Worm (Caenorhabditis elegans) whole organism, late embryonic: Measurements from ENCODE around the gene T04C10.3.
A peak's percentile ranks its signal among the peaks of the same experiment; 100 is the strongest.

Source experiments
- C38D4.7 ChIP-seq: fragments of 200-800 bp; sonication (Bioruptor generic); optimal IDR thresholded peaks from 2 replicates; lab custom pipeline; 2018; ENCODE audit warnings: mild to moderate bottlenecking, missing genetic modification characterization, moderate library complexity, missing compliant biosample characterization
- F13H6.1 ChIP-seq: sonication (generic microtip); optimal IDR thresholded peaks from 2 replicates; lab custom pipeline; 2016; ENCODE audit warnings: missing genetic modification characterization, missing compliant biosample characterization
- K02D7.2 ChIP-seq: sonication (generic microtip); optimal IDR thresholded peaks from 2 replicates; lab custom pipeline; 2017; ENCODE audit warnings: mild to moderate bottlenecking, missing genetic modification characterization, missing compliant biosample characterization
- K09A11.1 ChIP-seq: sonication (generic microtip); optimal IDR thresholded peaks from 2 replicates; lab custom pipeline; 2017; ENCODE audit warnings: antibody characterized with exemption, mild to moderate bottlenecking, missing genetic modification characterization, missing compliant biosample characterization; ENCODE audit not compliant: insufficient read depth
- T23F11.4 ChIP-seq: fragments of 200-800 bp; sonication (Bioruptor generic); optimal IDR thresholded peaks from 2 replicates; lab custom pipeline; 2018; ENCODE audit warnings: mild to moderate bottlenecking, missing genetic modification characterization, missing compliant biosample characterization
- ahr-1 ChIP-seq: sonication (generic microtip); optimal IDR thresholded peaks from 2 replicates; lab custom pipeline; 2016; ENCODE audit warnings: missing genetic modification characterization, missing compliant biosample characterization
- ceh-14 ChIP-seq: sonication (generic microtip); optimal IDR thresholded peaks from 2 replicates; lab custom pipeline; 2016; ENCODE audit warnings: missing genotype, missing genetic modification characterization, missing compliant biosample characterization
- ceh-18 ChIP-seq: sonication (generic microtip); optimal IDR thresholded peaks from 2 replicates; lab custom pipeline; 2016; ENCODE audit warnings: missing genetic modification characterization, missing compliant biosample characterization
- ceh-19 ChIP-seq: fragments of 200-800 bp; sonication (Bioruptor generic); optimal IDR thresholded peaks from 2 replicates; lab custom pipeline; 2018; ENCODE audit warnings: mild to moderate bottlenecking, missing genetic modification characterization, missing compliant biosample characterization
- ceh-22 ChIP-seq: sonication (generic microtip); optimal IDR thresholded peaks from 2 replicates; lab custom pipeline; 2017; ENCODE audit warnings: missing biosample characterization, missing genetic modification characterization
- ceh-24 ChIP-seq: sonication (generic microtip); optimal IDR thresholded peaks from 2 replicates; lab custom pipeline; 2016; ENCODE audit warnings: mild to moderate bottlenecking, missing genetic modification characterization, missing compliant biosample characterization
- ceh-30 ChIP-seq: fragments of 150-350 bp; optimal IDR thresholded peaks from 2 replicates; lab custom pipeline; 2014; ENCODE audit warnings: missing biosample characterization, missing genetic modification characterization
- ceh-34 ChIP-seq: sonication (generic microtip); optimal IDR thresholded peaks from 2 replicates; lab custom pipeline; 2016; ENCODE audit warnings: mild to moderate bottlenecking, missing genetic modification characterization, missing compliant biosample characterization
- ceh-45 ChIP-seq: fragments of 200-800 bp; sonication (Bioruptor generic); IDR thresholded peaks from 2 replicates; pipeline ENCODE4 v1.3.6; 2022; ENCODE audit warnings: missing genetic modification reagents, missing genetic modification characterization, missing compliant biosample characterization
- ceh-6 ChIP-seq: fragments of 200-800 bp; sonication (Bioruptor generic); optimal IDR thresholded peaks from 2 replicates; lab custom pipeline; 2018; ENCODE audit warnings: mild to moderate bottlenecking, missing genetic modification characterization, missing compliant biosample characterization
- che-1 ChIP-seq: sonication (generic microtip); optimal IDR thresholded peaks from 2 replicates; lab custom pipeline; 2016; ENCODE audit warnings: mild to moderate bottlenecking, missing genetic modification characterization, missing compliant biosample characterization
- dve-1 ChIP-seq: sonication (generic microtip); optimal IDR thresholded peaks from 2 replicates; lab custom pipeline; 2017; ENCODE audit warnings: antibody characterized with exemption, mild to moderate bottlenecking, missing genetic modification characterization, missing compliant biosample characterization
- elt-2 ChIP-seq: sonication (generic microtip); optimal IDR thresholded peaks from 2 replicates; lab custom pipeline; 2016; ENCODE audit warnings: missing genetic modification reagents, missing genetic modification characterization, missing compliant biosample characterization
- eyg-1 ChIP-seq: sonication (generic microtip); optimal IDR thresholded peaks from 2 replicates; lab custom pipeline; 2016; ENCODE audit warnings: missing genotype, missing genetic modification characterization, missing compliant biosample characterization
- fax-1 ChIP-seq: sonication (generic microtip); optimal IDR thresholded peaks from 2 replicates; lab custom pipeline; 2016; ENCODE audit warnings: missing genotype, missing genetic modification characterization, missing compliant biosample characterization
- hlh-15 ChIP-seq: sonication (generic microtip); optimal IDR thresholded peaks from 2 replicates; lab custom pipeline; 2016; ENCODE audit warnings: missing genetic modification characterization, missing compliant biosample characterization
- hlh-30 ChIP-seq: sonication (generic microtip); optimal IDR thresholded peaks from 2 replicates; lab custom pipeline; 2017; ENCODE audit warnings: antibody characterized with exemption, missing genetic modification characterization, missing compliant biosample characterization; ENCODE audit not compliant: insufficient read depth
- lim-6 ChIP-seq: sonication (generic microtip); optimal IDR thresholded peaks from 2 replicates; lab custom pipeline; 2016; ENCODE audit warnings: missing genetic modification characterization, missing compliant biosample characterization
- madf-2 ChIP-seq: sonication (generic microtip); optimal IDR thresholded peaks from 2 replicates; lab custom pipeline; 2017; ENCODE audit warnings: missing genetic modification characterization, missing compliant biosample characterization
- mec-3 ChIP-seq: sonication (generic microtip); optimal IDR thresholded peaks from 2 replicates; lab custom pipeline; 2016; ENCODE audit warnings: borderline replicate concordance, missing genetic modification characterization, missing compliant biosample characterization
- nfya-1 ChIP-seq: sonication (generic microtip); optimal IDR thresholded peaks from 2 replicates; lab custom pipeline; 2017; ENCODE audit warnings: missing genetic modification characterization, mild to moderate bottlenecking, missing compliant biosample characterization, antibody characterized with exemption, moderate library complexity
- nhr-11 ChIP-seq: fragments of 150-350 bp; optimal IDR thresholded peaks from 2 replicates; lab custom pipeline; 2014; ENCODE audit warnings: missing biosample characterization, missing genetic modification characterization
- npax-4 ChIP-seq: sonication (generic microtip); optimal IDR thresholded peaks from 2 replicates; lab custom pipeline; 2016; ENCODE audit warnings: missing genetic modification characterization, missing compliant biosample characterization
- odd-2 ChIP-seq: sonication (generic microtip); optimal IDR thresholded peaks from 2 replicates; lab custom pipeline; 2017; ENCODE audit warnings: antibody characterized with exemption, mild to moderate bottlenecking, missing genetic modification characterization, missing compliant biosample characterization
- pag-3 ChIP-seq: sonication (generic microtip); optimal IDR thresholded peaks from 2 replicates; lab custom pipeline; 2016; ENCODE audit warnings: missing compliant biosample characterization, missing genetic modification characterization, borderline replicate concordance
- pax-1 ChIP-seq: fragments of 150-350 bp; optimal IDR thresholded peaks from 2 replicates; lab custom pipeline; 2014; ENCODE audit warnings: missing biosample characterization, missing genetic modification characterization
- pha-2 ChIP-seq: sonication (generic microtip); optimal IDR thresholded peaks from 2 replicates; lab custom pipeline; 2017; ENCODE audit warnings: mild to moderate bottlenecking, missing genetic modification characterization, missing compliant biosample characterization
- pha-4 ChIP-seq: fragments of 150-350 bp; optimal IDR thresholded peaks from 2 replicates; lab custom pipeline; 2018; ENCODE audit warnings: missing biosample characterization, missing genetic modification reagents, missing genetic modification characterization
- pqm-1 ChIP-seq: sonication (generic microtip); optimal IDR thresholded peaks from 2 replicates; lab custom pipeline; 2016; ENCODE audit warnings: missing genetic modification characterization, missing compliant biosample characterization
- ref-2 ChIP-seq: sonication (generic microtip); optimal IDR thresholded peaks from 2 replicates; lab custom pipeline; 2016; ENCODE audit warnings: missing genetic modification characterization, missing compliant biosample characterization
- rnt-1 ChIP-seq: sonication (generic microtip); optimal IDR thresholded peaks from 2 replicates; lab custom pipeline; 2016; ENCODE audit warnings: missing genetic modification characterization, missing compliant biosample characterization
- sdc-2 ChIP-seq: sonication (generic microtip); optimal IDR thresholded peaks from 2 replicates; lab custom pipeline; 2016; ENCODE audit warnings: missing genotype, missing genetic modification characterization, missing compliant biosample characterization
- syd-9 ChIP-seq: sonication (generic microtip); optimal IDR thresholded peaks from 2 replicates; lab custom pipeline; 2016; ENCODE audit warnings: mild to moderate bottlenecking, missing genetic modification characterization, moderate library complexity, missing compliant biosample characterization
- tbx-7 ChIP-seq: sonication (generic microtip); optimal IDR thresholded peaks from 2 replicates; lab custom pipeline; 2016; ENCODE audit warnings: missing genotype, missing genetic modification characterization, missing compliant biosample characterization
- ttx-3 ChIP-seq: sonication (generic microtip); optimal IDR thresholded peaks from 2 replicates; lab custom pipeline; 2016; ENCODE audit warnings: missing genetic modification reagents, missing genetic modification characterization, missing compliant biosample characterization
- unc-3 ChIP-seq, 2 experiments: fragments of 200-800 bp in 1 of 2; sonication (Bioruptor generic) in 1 of 2; sonication (generic microtip) in 1 of 2; conservative IDR thresholded peaks in 1 of 2; optimal IDR thresholded peaks in 1 of 2; 2 replicates each; pipeline versions ENCODE4 v1.3.6 to Lab custom; 2016 to 2022; ENCODE audit warnings: missing compliant biosample characterization in 2 of 2, missing genetic modification characterization in 2 of 2, missing genetic modification reagents in 1 of 2
- unc-42 ChIP-seq: sonication (generic microtip); optimal IDR thresholded peaks from 2 replicates; lab custom pipeline; 2016; ENCODE audit warnings: missing genotype, missing genetic modification characterization, missing compliant biosample characterization
- unc-86 ChIP-seq: sonication (generic microtip); optimal IDR thresholded peaks from 2 replicates; lab custom pipeline; 2016; ENCODE audit warnings: missing genetic modification characterization, missing compliant biosample characterization
- ztf-16 ChIP-seq: sonication (generic microtip); optimal IDR thresholded peaks from 2 replicates; lab custom pipeline; 2017; ENCODE audit warnings: missing genetic modification characterization, missing compliant biosample characterization

Gene T04C10.3

DNA sequence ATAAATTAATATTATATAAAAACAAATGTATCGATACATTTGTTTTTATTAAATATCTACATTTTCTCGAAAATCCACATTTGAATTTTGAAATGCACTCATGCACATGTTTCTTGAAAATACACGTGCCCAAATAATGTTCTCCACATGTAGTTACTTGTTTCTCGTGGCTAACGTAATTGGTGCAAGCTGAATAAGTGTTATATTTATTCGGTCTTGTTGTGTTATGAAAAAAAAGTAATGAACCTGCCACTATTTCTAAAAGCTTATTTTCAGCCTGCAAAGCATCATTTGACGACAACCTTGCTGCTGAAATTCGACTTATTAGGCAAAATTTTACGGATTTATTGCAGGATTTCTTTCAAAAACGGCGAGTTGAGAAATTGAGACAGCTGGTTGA lies 1.2 kb downstream of the T04C10.3 start (continued):
- TF ChIP-seq pqm-1 (tag; lab: Kevin White, UChicago) (no peak), rnt-1 (no peak), eyg-1 (tag; lab: Kevin White, UChicago) (no peak), hlh-30 (tag; lab: Kevin White, UChicago) (peak; percentile 23), elt-2 (no peak), dve-1 (tag; lab: Kevin White, UChicago) (no peak), nfya-1 (tag; lab: Kevin White, UChicago) (no peak), sdc-2 (peak; percentile 98), C38D4.7 (no peak), pag-3 (tag; lab: Kevin White, UChicago) (no peak), tbx-7 (tag; lab: Kevin White, UChicago) (no peak), F13H6.1 (no peak), ceh-34 (tag; lab: Kevin White, UChicago) (no peak), syd-9 (tag; lab: Kevin White, UChicago) (no peak), mec-3 (tag; lab: Kevin White, UChicago) (no peak)

DNA sequence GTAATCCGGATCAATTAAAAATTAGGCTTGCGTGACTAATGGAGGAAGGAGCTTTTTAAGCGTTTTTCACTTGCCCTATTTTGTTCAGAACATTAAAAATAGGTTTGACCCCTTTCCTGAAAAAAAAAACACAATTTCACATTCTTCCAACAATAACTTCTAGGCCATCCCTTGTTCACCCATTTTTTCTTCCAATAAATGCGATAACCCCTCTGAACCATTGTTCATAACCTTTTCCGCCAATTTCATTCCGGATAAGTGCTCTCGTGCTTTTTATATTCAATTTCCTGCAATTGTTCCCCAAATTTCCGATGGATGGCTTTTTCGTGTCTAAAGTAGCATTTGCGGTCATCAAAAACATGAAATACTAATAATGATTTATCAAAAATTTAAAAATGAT lies 3.3 kb downstream of the T04C10.3 start:
- TF ChIP-seq rnt-1: no peak
- TF ChIP-seq madf-2 (tag; lab: Kevin White, UChicago): no peak
- TF ChIP-seq pax-1 (tag; lab: Kevin White, UChicago): no peak
- TF ChIP-seq eyg-1 (tag; lab: Kevin White, UChicago): no peak
- TF ChIP-seq, all 69 proteins: peak for 0

DNA sequence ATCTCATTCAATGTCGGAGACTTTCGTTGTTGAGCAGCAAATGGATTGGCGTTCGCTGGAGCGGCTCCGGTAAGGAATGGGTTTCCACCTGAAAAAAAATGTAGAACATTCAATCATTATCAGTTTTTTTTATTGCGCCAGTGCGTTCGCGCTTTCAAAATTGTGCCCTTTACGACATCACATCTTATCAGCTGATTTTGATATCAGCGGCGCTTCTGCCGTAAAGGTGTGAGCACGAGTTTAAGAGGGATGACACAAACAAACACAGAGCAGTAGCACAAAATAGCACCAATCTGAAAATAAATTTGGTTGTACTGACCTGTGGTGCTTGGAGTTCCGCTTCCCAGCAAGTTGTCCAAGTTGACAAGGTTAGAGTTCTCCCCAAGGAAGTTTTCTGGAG lies 4.6 kb downstream of the T04C10.3 start:
- TF ChIP-seq ref-2 (tag; lab: Kevin White, UChicago): no peak
- peak; percentile 34 for TF ChIP-seq elt-2

DNA sequence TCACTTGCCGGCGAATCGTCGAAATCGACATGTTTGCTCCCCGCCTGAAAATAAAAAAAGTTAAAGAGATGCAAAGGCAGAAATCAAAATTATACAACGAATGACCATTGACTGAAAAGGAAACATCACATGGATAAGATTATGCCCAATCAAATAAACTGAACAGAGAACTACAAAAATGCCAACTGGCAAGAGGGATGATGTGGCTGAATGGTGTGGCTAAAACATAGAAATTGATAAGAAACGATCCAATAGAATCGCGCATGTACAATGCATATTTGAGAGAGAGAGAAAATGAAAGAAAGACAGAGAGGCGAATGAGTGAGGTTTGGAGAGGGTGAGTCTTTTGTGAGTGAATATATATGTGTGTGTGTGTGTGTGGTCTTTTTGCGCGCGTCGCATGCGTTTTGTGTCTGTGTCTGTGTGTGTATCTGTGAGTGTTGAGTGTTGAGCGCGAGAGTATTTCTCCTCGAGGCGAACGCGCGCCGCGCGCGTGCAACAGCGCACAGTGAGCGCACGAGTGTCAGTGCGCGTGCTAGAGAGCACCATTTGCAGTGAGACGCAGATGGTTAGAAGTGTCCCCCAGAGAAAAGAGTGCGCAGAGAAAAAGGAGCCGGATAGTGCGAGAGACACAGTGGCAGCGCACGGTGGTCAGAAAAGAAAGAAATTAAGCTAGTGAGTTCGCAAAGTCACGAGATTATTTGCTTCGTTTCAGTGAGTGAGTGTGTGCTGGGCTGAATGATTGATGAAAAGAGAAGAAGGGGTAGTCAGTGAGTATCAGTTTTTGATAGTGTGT lies 6.5 kb downstream of the T04C10.3 start, which contains the start of gene epn-1:
Gene epn-1, minus strand, starts transcription at position 51 of the 796 bp plus-strand sequence.
- TF ChIP-seq ahr-1 (tag; lab: Kevin White, UChicago) (no peak), K02D7.2 (tag; lab: Kevin White, UChicago) (peak; percentile 38), fax-1 (tag; lab: Kevin White, UChicago) (peak; percentile 52), ceh-19 (peak; percentile 54), pqm-1 (tag; lab: Kevin White, UChicago) (peak; percentile 88), pha-2 (tag; lab: Kevin White, UChicago) (no peak), T23F11.4 (GFP tag; lab: Kevin White, UChicago) (peak; percentile 53), che-1 (tag; lab: Kevin White, UChicago) (no peak), ceh-14 (tag; lab: Kevin White, UChicago) (peak; percentile 94), nhr-11 (no peak), eyg-1 (tag; lab: Kevin White, UChicago) (peak; percentile 85), ceh-18 (peak; percentile 97), odd-2 (tag; lab: Kevin White, UChicago) (no peak), ztf-16 (peak; percentile 50), ttx-3 (tag; lab: Kevin White, UChicago) (no peak), unc-42 (peak; percentile 78), K09A11.1 (tag; lab: Kevin White, UChicago) (peak; percentile 64), sdc-2 (peak; percentile 94), dve-1 (tag; lab: Kevin White, UChicago) (peak; percentile 81), rnt-1 (peak; percentile 95), pax-1 (tag; lab: Kevin White, UChicago) (no peak), unc-86 (tag; lab: Kevin White, UChicago) (peak; percentile 22), ceh-30 (tag; lab: Kevin White, UChicago) (no peak), syd-9 (tag; lab: Kevin White, UChicago) (peak; percentile 76), npax-4 (tag; lab: Kevin White, UChicago) (no peak), hlh-15 (no peak), ceh-45 (GFP tag; lab: Robert Waterston, UW) (no peak), unc-3 (GFP tag; conservative IDR thresholded peaks at IDR 0.05; lab: Robert Waterston, UW) (no peak), unc-3 (tag; optimal IDR thresholded peaks at IDR 0.05; lab: Kevin White, UChicago) (peak; percentile 72), lim-6 (tag; lab: Kevin White, UChicago) (peak; percentile 64), ceh-22 (tag; lab: Kevin White, UChicago) (peak; percentile 50), ceh-6 (GFP tag; lab: Kevin White, UChicago) (peak; percentile 54), pha-4 (tag; lab: Kevin White, UChicago) (no peak), F13H6.1 (peak; percentile 95), ceh-24 (tag; lab: Kevin White, UChicago) (no peak)
